Fruit fly (Drosophila melanogaster) whole organism, embryonic: Measurements from ENCODE around the gene schlank.

Experiments
- Abd-B ChIP-seq: fragments of 200-800 bp; sonication (Bioruptor generic); optimal IDR thresholded peaks from 2 replicates; lab custom pipeline; 2018; ENCODE audit warnings: missing biosample characterization, mild to moderate bottlenecking, missing genetic modification characterization, moderate library complexity
- Ada2b ChIP-seq: fragments of 200-800 bp; sonication (Bioruptor generic); IDR thresholded peaks from 2 replicates; pipeline ENCODE4 v1.3.6; 2022; ENCODE audit warnings: missing biosample characterization, missing genetic modification characterization
- Antp ChIP-seq: fragments of 200-800 bp; sonication (Bioruptor generic); optimal IDR thresholded peaks from 3 replicates; lab custom pipeline; 2016; ENCODE audit warnings: missing biosample characterization, missing genetic modification characterization
- Bdp1 ChIP-seq: fragments of 200-800 bp; sonication (Bioruptor generic); optimal IDR thresholded peaks from 3 replicates; lab custom pipeline; 2016; ENCODE audit warnings: missing biosample characterization, missing genetic modification characterization
- Bgb ChIP-seq: fragments of 200-800 bp; sonication (Bioruptor generic); IDR thresholded peaks from 2 replicates; pipeline ENCODE4 v1.3.6; 2022; ENCODE audit warnings: missing biosample characterization, missing genetic modification characterization; ENCODE audit not compliant: partially characterized antibody
- Bteb2 ChIP-seq: fragments of 200-800 bp; sonication (Bioruptor generic); optimal IDR thresholded peaks from 2 replicates; lab custom pipeline; 2016; ENCODE audit warnings: missing biosample characterization, missing genetic modification characterization
- CG12236 ChIP-seq: fragments of 200-800 bp; sonication (Bioruptor generic); optimal IDR thresholded peaks from 2 replicates; lab custom pipeline; 2016; ENCODE audit warnings: missing biosample characterization, missing genetic modification characterization
- CG12299 ChIP-seq: fragments of 200-800 bp; sonication (Bioruptor generic); optimal IDR thresholded peaks from 2 replicates; lab custom pipeline; 2018; ENCODE audit warnings: missing biosample characterization, mild to moderate bottlenecking, missing genetic modification characterization
- CG15269 ChIP-seq: fragments of 200-800 bp; sonication (Bioruptor generic); optimal IDR thresholded peaks from 2 replicates; lab custom pipeline; 2018; ENCODE audit warnings: missing biosample characterization, mild to moderate bottlenecking, missing genetic modification characterization, moderate library complexity
- CG16813 ChIP-seq: fragments of 200-800 bp; sonication (Bioruptor generic); IDR thresholded peaks from 3 replicates; pipeline ENCODE4 v1.3.6; 2022; ENCODE audit warnings: missing biosample characterization, missing genetic modification characterization; ENCODE audit not compliant: partially characterized antibody
- CG18011 ChIP-seq: fragments of 200-800 bp; sonication (Bioruptor generic); optimal IDR thresholded peaks from 2 replicates; lab custom pipeline; 2017; ENCODE audit warnings: missing biosample characterization, missing genetic modification characterization, mild to moderate bottlenecking, moderate library complexity, missing genotype
- CG18619 ChIP-seq: fragments of 200-800 bp; sonication (Bioruptor generic); optimal IDR thresholded peaks from 3 replicates; lab custom pipeline; 2017; ENCODE audit warnings: missing biosample characterization, mild to moderate bottlenecking, missing genetic modification characterization
- CG2129 ChIP-seq: fragments of 200-800 bp; sonication (Bioruptor generic); IDR thresholded peaks from 2 replicates; pipeline ENCODE4 v1.3.6; 2022; ENCODE audit warnings: missing biosample characterization, missing genetic modification characterization; ENCODE audit not compliant: partially characterized antibody
- CG2712 ChIP-seq: fragments of 200-800 bp; optimal IDR thresholded peaks from 3 replicates; lab custom pipeline; 2019; ENCODE audit warnings: missing biosample characterization, mild to moderate bottlenecking, missing genetic modification characterization, moderate library complexity
- CG2889 ChIP-seq: fragments of 200-800 bp; sonication (Bioruptor generic); IDR thresholded peaks from 3 replicates; pipeline ENCODE4 v1.3.6; 2022; ENCODE audit warnings: missing biosample characterization, missing genetic modification characterization
- CG32772 ChIP-seq: fragments of 200-800 bp; sonication (Bioruptor generic); IDR thresholded peaks from 2 replicates; pipeline ENCODE4 v1.3.6; 2022; ENCODE audit warnings: missing biosample characterization, missing genetic modification characterization
- CG3838 ChIP-seq: fragments of 200-800 bp; sonication (Bioruptor generic); optimal IDR thresholded peaks from 3 replicates; lab custom pipeline; 2016; ENCODE audit warnings: missing biosample characterization, missing genetic modification characterization
- CG7786 ChIP-seq: fragments of 200-800 bp; sonication (Bioruptor generic); optimal IDR thresholded peaks from 2 replicates; lab custom pipeline; 2016; ENCODE audit warnings: missing biosample characterization, missing genetic modification characterization
- CG8388 ChIP-seq: fragments of 200-800 bp; sonication (Bioruptor generic); optimal IDR thresholded peaks from 2 replicates; lab custom pipeline; 2019; ENCODE audit warnings: missing biosample characterization, mild to moderate bottlenecking, missing genetic modification characterization, moderate library complexity
- Camta ChIP-seq: fragments of 200-800 bp; sonication (Bioruptor generic); optimal IDR thresholded peaks from 2 replicates; lab custom pipeline; 2016; ENCODE audit warnings: missing biosample characterization, missing genetic modification characterization
- CoRest ChIP-seq: fragments of 200-800 bp; sonication (Bioruptor generic); optimal IDR thresholded peaks from 3 replicates; lab custom pipeline; 2018; ENCODE audit warnings: missing biosample characterization, mild to moderate bottlenecking, missing genetic modification characterization, moderate library complexity
- D19B ChIP-seq: fragments of 200-800 bp; sonication (Bioruptor generic); optimal IDR thresholded peaks from 2 replicates; lab custom pipeline; 2017; ENCODE audit warnings: missing biosample characterization, mild to moderate bottlenecking, missing genetic modification characterization
- E2f1 ChIP-seq: fragments of 200-800 bp; sonication (Bioruptor generic); IDR thresholded peaks from 2 replicates; pipeline ENCODE4 v1.3.6; 2022; ENCODE audit warnings: missing biosample characterization, missing genetic modification characterization
- Ets65A ChIP-seq: fragments of 200-800 bp; sonication (Bioruptor generic); peaks from one replicate; lab custom pipeline; 2016; ENCODE audit warnings: missing biosample characterization, missing genetic modification characterization
- Hand ChIP-seq: fragments of 200-800 bp; sonication (Bioruptor generic); optimal IDR thresholded peaks from 2 replicates; lab custom pipeline; 2017; ENCODE audit warnings: mild to moderate bottlenecking, missing biosample characterization, missing genetic modification reagents, missing genetic modification characterization
- Lhr ChIP-seq: fragments of 200-800 bp; sonication (Bioruptor generic); optimal IDR thresholded peaks from 3 replicates; lab custom pipeline; 2017; ENCODE audit warnings: mild to moderate bottlenecking, missing biosample characterization, missing genetic modification reagents, missing genetic modification characterization
- Lim3 ChIP-seq: fragments of 200-800 bp; sonication (Bioruptor generic); IDR thresholded peaks from 2 replicates; pipeline ENCODE4 v1.3.6; 2022; ENCODE audit warnings: missing biosample characterization, missing genetic modification characterization
- ac ChIP-seq: fragments of 200-800 bp; sonication (Bioruptor generic); optimal IDR thresholded peaks from 3 replicates; lab custom pipeline; 2017; ENCODE audit warnings: missing biosample characterization, mild to moderate bottlenecking, missing genetic modification characterization
- bigmax ChIP-seq: fragments of 200-800 bp; sonication (Bioruptor generic); optimal IDR thresholded peaks from 2 replicates; lab custom pipeline; 2018; ENCODE audit warnings: missing biosample characterization, mild to moderate bottlenecking, missing genetic modification characterization
- ci ChIP-seq: fragments of 200-800 bp; sonication (Bioruptor generic); IDR thresholded peaks from 3 replicates; pipeline ENCODE4 v1.3.6; 2022; ENCODE audit warnings: missing biosample characterization, missing genetic modification characterization
- crol ChIP-seq: fragments of 200-800 bp; sonication (Bioruptor generic); IDR thresholded peaks from 2 replicates; pipeline ENCODE4 v1.3.6; 2022; ENCODE audit warnings: missing biosample characterization, missing genetic modification characterization
- gcm2 ChIP-seq: fragments of 200-800 bp; sonication (Bioruptor generic); optimal IDR thresholded peaks from 2 replicates; lab custom pipeline; 2016; ENCODE audit warnings: missing biosample characterization, missing genetic modification characterization
- jumu ChIP-seq: fragments of 200-800 bp; sonication (Bioruptor generic); optimal IDR thresholded peaks from 3 replicates; lab custom pipeline; 2016; ENCODE audit warnings: missing biosample characterization, missing genetic modification characterization
- kni ChIP-seq: fragments of 200-800 bp; sonication (Bioruptor generic); optimal IDR thresholded peaks from 3 replicates; lab custom pipeline; 2017; ENCODE audit warnings: mild to moderate bottlenecking, missing biosample characterization, missing genetic modification reagents, missing genetic modification characterization
- nerfin-2 ChIP-seq: fragments of 200-800 bp; sonication (Bioruptor generic); IDR thresholded peaks from 2 replicates; pipeline ENCODE4 v1.3.6; 2022; ENCODE audit warnings: missing biosample characterization, missing genetic modification characterization; ENCODE audit not compliant: partially characterized antibody
- nmo ChIP-seq: fragments of 200-800 bp; sonication (Bioruptor generic); optimal IDR thresholded peaks from 2 replicates; lab custom pipeline; 2018; ENCODE audit warnings: missing biosample characterization, mild to moderate bottlenecking, missing genetic modification characterization, moderate library complexity
- org-1 ChIP-seq: fragments of 200-800 bp; sonication (Bioruptor generic); optimal IDR thresholded peaks from 2 replicates; lab custom pipeline; 2017; ENCODE audit warnings: missing biosample characterization, missing genetic modification characterization
- pan ChIP-seq, 4 experiments: fragments of >200 bp in 3 of 4; fragments of 200-800 bp in 1 of 4; sonication (Bioruptor generic) in 1 of 4; optimal IDR thresholded peaks in 3 of 4; IDR thresholded peaks in 1 of 4; 2 replicates each; pipeline versions ENCODE4 v1.3.6 to Lab custom; 2017 to 2022; ENCODE audit warnings: missing biosample characterization in 2 of 4, missing genetic modification characterization in 2 of 4, mixed read lengths in 1 of 4
- peb ChIP-seq: fragments of 200-800 bp; sonication (Bioruptor generic); IDR thresholded peaks from 2 replicates; pipeline ENCODE4 v1.3.6; 2022; ENCODE audit warnings: missing biosample characterization, missing genetic modification characterization
- pfk ChIP-seq: fragments of 200-800 bp; sonication (Bioruptor generic); optimal IDR thresholded peaks from 2 replicates; lab custom pipeline; 2018; ENCODE audit warnings: missing biosample characterization, mild to moderate bottlenecking, missing genetic modification characterization, moderate library complexity
- pros ChIP-seq: fragments of 200-800 bp; sonication (Bioruptor generic); optimal IDR thresholded peaks from 3 replicates; lab custom pipeline; 2019; ENCODE audit warnings: missing biosample characterization, mild to moderate bottlenecking, missing genetic modification characterization, moderate library complexity
- ro ChIP-seq: fragments of 200-800 bp; sonication (Bioruptor generic); IDR thresholded peaks from 2 replicates; pipeline ENCODE4 v1.3.6; 2022; ENCODE audit warnings: missing biosample characterization, missing genetic modification characterization
- scrt ChIP-seq: fragments of 200-800 bp; sonication (Bioruptor generic); optimal IDR thresholded peaks from 2 replicates; lab custom pipeline; 2018; ENCODE audit warnings: missing biosample characterization, mild to moderate bottlenecking, missing genetic modification characterization, moderate library complexity
- sisA ChIP-seq: fragments of 200-800 bp; sonication (Bioruptor generic); IDR thresholded peaks from 2 replicates; pipeline ENCODE4 v1.3.6; 2022; ENCODE audit warnings: missing biosample characterization, missing genetic modification characterization
- sna ChIP-seq: fragments of 200-800 bp; sonication (Bioruptor generic); IDR thresholded peaks from 2 replicates; pipeline ENCODE4 v1.3.6; 2022; ENCODE audit warnings: missing biosample characterization, missing genetic modification characterization; ENCODE audit not compliant: partially characterized antibody
- tgo ChIP-seq: fragments of 200-800 bp; sonication (Bioruptor generic); IDR thresholded peaks from 3 replicates; pipeline ENCODE4 v1.3.6; 2022; ENCODE audit warnings: missing biosample characterization, missing genetic modification characterization
- tll ChIP-seq, 2 experiments: fragments of 200-800 bp in 1 of 2; fragments of >200 bp in 1 of 2; sonication (Bioruptor generic) in 1 of 2; optimal IDR thresholded peaks; 2 replicates each; lab custom pipeline; 2017 to 2019; ENCODE audit warnings: missing biosample characterization in 2 of 2, missing genetic modification characterization in 2 of 2, mild to moderate bottlenecking in 1 of 2, moderate library complexity in 1 of 2
- usp ChIP-seq: fragments of >200 bp; optimal IDR thresholded peaks from 2 replicates; lab custom pipeline; 2017; ENCODE audit warnings: missing biosample characterization, missing genetic modification characterization
- vfl ChIP-seq: fragments of 200-800 bp; sonication (Bioruptor generic); optimal IDR thresholded peaks from 2 replicates; lab custom pipeline; 2016; ENCODE audit warnings: missing biosample characterization, missing genetic modification characterization
- yki ChIP-seq: fragments of >200 bp; optimal IDR thresholded peaks from 3 replicates; lab custom pipeline; 2018

The schlank gene

DNA sequence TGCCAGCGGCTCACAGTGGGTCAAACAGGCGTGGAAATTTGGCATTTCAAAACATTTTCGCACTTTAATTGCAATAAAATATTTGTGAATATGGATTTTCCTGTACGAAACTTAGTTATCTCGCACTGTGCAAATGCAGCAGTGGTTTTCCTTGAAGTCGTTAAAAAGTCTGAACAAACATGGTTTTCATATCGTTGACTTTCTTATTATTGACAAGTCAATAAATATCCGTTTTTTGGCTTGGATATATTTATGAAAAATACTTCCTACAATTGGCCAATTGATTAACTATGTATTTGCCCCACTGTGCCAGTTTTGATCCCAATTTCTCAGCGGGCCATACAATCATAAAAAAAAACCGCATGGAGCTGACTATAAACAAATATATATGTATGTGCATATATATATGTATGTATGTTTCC, 1.6 kb downstream of the schlank start (continued):
- TF ChIP-seq tgo (GFP tag; lab: Robert Waterston, UW) (peak; percentile 95), pan (optimal IDR thresholded peaks at IDR 0.05; lab: Kevin White, UChicago) (no peak), pan (GFP tag; optimal IDR thresholded peaks at IDR 0.05 in 1 of 2, IDR thresholded peaks at IDR 0.05 in 1 of 2) (peak in 1 of 2 experiments; percentile 95), CG32772 (GFP tag; lab: Robert Waterston, UW) (peak; percentile 95), org-1 (GFP tag; lab: Kevin White, UChicago) (peak; percentile 97), ro (GFP tag; lab: Robert Waterston, UW) (peak; percentile 83), CG12299 (tag; lab: Kevin White, UChicago) (peak; percentile 88), bigmax (GFP tag; lab: Kevin White, UChicago) (no peak), Hand (GFP tag; lab: Kevin White, UChicago) (peak; percentile 78), nmo (peak; percentile 98), Bgb (GFP tag; lab: Robert Waterston, UW) (no peak), kni (GFP tag; lab: Kevin White, UChicago) (peak; percentile 71), scrt (GFP tag; lab: Kevin White, UChicago) (peak; percentile 85), CG7786 (GFP tag; lab: Kevin White, UChicago) (peak; percentile 95), CG3838 (GFP tag; lab: Kevin White, UChicago) (peak; percentile 86), CG8388 (GFP tag; lab: Kevin White, UChicago) (peak; percentile 96), Lhr (peak; percentile 91), tll (GFP tag; optimal IDR thresholded peaks at IDR 0.05; lab: Kevin White, UChicago) (peak in 1 of 2 experiments; percentile 71), CG18619 (GFP tag; lab: Kevin White, UChicago) (peak; percentile 95), CG15269 (peak; percentile 98), ci (GFP tag; lab: Robert Waterston, UW) (peak; percentile 95), crol (GFP tag; lab: Robert Waterston, UW) (peak; percentile 45; the same call in 1 of the 2 replicates), Bteb2 (GFP tag; lab: Kevin White, UChicago) (peak; percentile 94), CG2129 (GFP tag; lab: Robert Waterston, UW) (no peak), jumu (GFP tag; lab: Kevin White, UChicago) (peak; percentile 96), pros (GFP tag; lab: Kevin White, UChicago) (no peak), CG16813 (GFP tag; lab: Robert Waterston, UW) (no peak), sna (GFP tag; lab: Robert Waterston, UW) (0 out of 2 replicates have a peak, but pooled peaks have one; percentile 33), CG18011 (GFP tag; lab: Kevin White, UChicago) (peak; percentile 82), CoRest (peak; percentile 98), CG12236 (GFP tag; lab: Kevin White, UChicago) (peak; percentile 96), pfk (GFP tag; lab: Kevin White, UChicago) (no peak), nerfin-2 (GFP tag; lab: Robert Waterston, UW) (peak; percentile 36; the same call in 1 of the 2 replicates), Ets65A (peak; percentile 99), Lim3 (peak; percentile 87), D19B (GFP tag; lab: Kevin White, UChicago) (peak; percentile 80), Ada2b (GFP tag; lab: Robert Waterston, UW) (peak; percentile 93), Camta (GFP tag; lab: Kevin White, UChicago) (peak; percentile 96), CG2889 (GFP tag; lab: Robert Waterston, UW) (peak; percentile 82), gcm2 (peak; percentile 91), CG2712 (tag; lab: Kevin White, UChicago) (peak; percentile 96), Abd-B (GFP tag; lab: Kevin White, UChicago) (peak; percentile 95), peb (GFP tag; lab: Robert Waterston, UW) (peak; percentile 87), ac (GFP tag; lab: Kevin White, UChicago) (peak; percentile 88), Bdp1 (GFP tag; lab: Kevin White, UChicago) (peak; percentile 88), sisA (GFP tag; lab: Robert Waterston, UW) (peak; percentile 95), vfl (GFP tag; lab: Kevin White, UChicago) (peak; percentile 84), yki (lab: Kevin White, UChicago) (no peak), Antp (peak; percentile 96), E2f1 (GFP tag; lab: Robert Waterston, UW) (peak; percentile 93), usp (GFP tag; lab: Kevin White, UChicago) (no peak)
